Worm (Caenorhabditis elegans) whole organism, L3 larva: ENCODE results near the gene pmp-4.

Experiments used
- ZK546.5 ChIP-seq: sonication (generic microtip); optimal IDR thresholded peaks from 2 replicates; lab custom pipeline; 2017; ENCODE audit warnings: missing biosample characterization, missing genetic modification characterization
- aly-2 ChIP-seq: fragments of 150-350 bp; optimal IDR thresholded peaks from 2 replicates; lab custom pipeline; 2014; ENCODE audit warnings: missing biosample characterization, missing genetic modification characterization
- ceh-16 ChIP-seq: sonication (generic microtip); optimal IDR thresholded peaks from 2 replicates; lab custom pipeline; 2017; ENCODE audit warnings: missing biosample characterization, missing genetic modification characterization
- ceh-28 ChIP-seq: fragments of 150-350 bp; optimal IDR thresholded peaks from 2 replicates; lab custom pipeline; 2014; ENCODE audit warnings: missing biosample characterization, missing genetic modification reagents, missing genetic modification characterization
- ceh-9 ChIP-seq: sonication (generic microtip); optimal IDR thresholded peaks from 2 replicates; lab custom pipeline; 2018; ENCODE audit warnings: missing biosample characterization, missing genetic modification characterization
- daf-12 ChIP-seq: fragments of 150-350 bp; optimal IDR thresholded peaks from 2 replicates; lab custom pipeline; 2014; ENCODE audit warnings: missing biosample characterization, missing genetic modification reagents, missing genetic modification characterization
- egl-27 ChIP-seq: sonication (generic microtip); optimal IDR thresholded peaks from 4 replicates; lab custom pipeline; 2017; ENCODE audit warnings: missing biosample characterization, missing genetic modification reagents, missing genetic modification characterization
- egl-5 ChIP-seq: fragments of 150-350 bp; optimal IDR thresholded peaks from 2 replicates; lab custom pipeline; 2017; ENCODE audit warnings: missing biosample characterization, missing genetic modification reagents, missing genetic modification characterization, inconsistent platforms
- elt-2 ChIP-seq: sonication (generic microtip); optimal IDR thresholded peaks from 2 replicates; lab custom pipeline; 2016; ENCODE audit warnings: missing genetic modification reagents, mild to moderate bottlenecking, missing genetic modification characterization, missing compliant biosample characterization
- eor-1 ChIP-seq, 2 experiments: fragments of 150-350 bp; optimal IDR thresholded peaks; 2 replicates each; lab custom pipeline; 2014 to 2018; ENCODE audit warnings: missing biosample characterization in 2 of 2, missing genetic modification characterization in 2 of 2
- fkh-10 ChIP-seq: sonication (generic microtip); optimal IDR thresholded peaks from 2 replicates; lab custom pipeline; 2017; ENCODE audit warnings: missing biosample characterization, missing genetic modification reagents, missing genetic modification characterization
- fkh-2 ChIP-seq: fragments of 150-350 bp; optimal IDR thresholded peaks from 2 replicates; lab custom pipeline; 2014; ENCODE audit warnings: missing biosample characterization, missing genetic modification reagents, missing genetic modification characterization
- fos-1 ChIP-seq: fragments of 150-350 bp; optimal IDR thresholded peaks from 2 replicates; lab custom pipeline; 2014; ENCODE audit warnings: missing biosample characterization, missing genetic modification characterization
- hmg-11 ChIP-seq: sonication (generic microtip); optimal IDR thresholded peaks from 2 replicates; lab custom pipeline; 2016; ENCODE audit warnings: missing genetic modification characterization, missing compliant biosample characterization
- jun-1 ChIP-seq: fragments of 150-350 bp; optimal IDR thresholded peaks from 2 replicates; lab custom pipeline; 2014; ENCODE audit warnings: missing biosample characterization, missing genetic modification reagents, missing genetic modification characterization
- lin-39 ChIP-seq: fragments of 150-350 bp; optimal IDR thresholded peaks from 2 replicates; lab custom pipeline; 2018; ENCODE audit warnings: missing biosample characterization, missing genetic modification reagents, missing genetic modification characterization
- lsy-12 ChIP-seq: sonication (generic microtip); optimal IDR thresholded peaks from 2 replicates; lab custom pipeline; 2016; ENCODE audit warnings: mild to moderate bottlenecking, missing genetic modification characterization, missing compliant biosample characterization
- mml-1 ChIP-seq: fragments of 150-350 bp; sonication (generic microtip); optimal IDR thresholded peaks from 3 replicates; lab custom pipeline; 2014; ENCODE audit warnings: missing biosample characterization, missing genetic modification characterization
- nfya-1 ChIP-seq: sonication (generic microtip); optimal IDR thresholded peaks from 2 replicates; lab custom pipeline; 2017; ENCODE audit warnings: missing genetic modification characterization, mild to moderate bottlenecking, missing compliant biosample characterization, antibody characterized with exemption, moderate library complexity; ENCODE audit not compliant: insufficient read depth
- nhr-12 ChIP-seq: fragments of 150-350 bp; optimal IDR thresholded peaks from 2 replicates; lab custom pipeline; 2014; ENCODE audit warnings: missing biosample characterization, missing genetic modification characterization
- nhr-23 ChIP-seq: fragments of 150-350 bp; optimal IDR thresholded peaks from 2 replicates; lab custom pipeline; 2014; ENCODE audit warnings: missing biosample characterization, missing genetic modification reagents, missing genetic modification characterization
- nhr-25 ChIP-seq: sonication (generic microtip); optimal IDR thresholded peaks from 2 replicates; lab custom pipeline; 2017; ENCODE audit warnings: missing biosample characterization, missing genetic modification characterization
- nhr-28 ChIP-seq: fragments of 150-350 bp; optimal IDR thresholded peaks from 2 replicates; lab custom pipeline; 2014; ENCODE audit warnings: missing biosample characterization, missing genetic modification characterization
- nhr-67 ChIP-seq: fragments of 150-350 bp; optimal IDR thresholded peaks from 2 replicates; lab custom pipeline; 2014; ENCODE audit warnings: missing biosample characterization, missing genetic modification characterization
- nhr-76 ChIP-seq: fragments of 150-350 bp; sonication (generic microtip); optimal IDR thresholded peaks from 5 replicates; lab custom pipeline; 2014; ENCODE audit warnings: missing biosample characterization, missing genetic modification characterization
- nhr-77 ChIP-seq: fragments of 150-350 bp; optimal IDR thresholded peaks from 2 replicates; lab custom pipeline; 2014; ENCODE audit warnings: missing biosample characterization, missing genetic modification characterization
- pha-4 ChIP-seq: fragments of 150-350 bp; optimal IDR thresholded peaks from 2 replicates; lab custom pipeline; 2014; ENCODE audit warnings: missing biosample characterization, missing genetic modification reagents, missing genetic modification characterization
- pqm-1 ChIP-seq: fragments of 150-350 bp; optimal IDR thresholded peaks from 2 replicates; lab custom pipeline; 2017; ENCODE audit warnings: missing biosample characterization, missing genetic modification characterization, inconsistent platforms
- sea-2 ChIP-seq: fragments of 150-350 bp; sonication (generic microtip); optimal IDR thresholded peaks from 4 replicates; lab custom pipeline; 2014; ENCODE audit warnings: missing biosample characterization, missing genetic modification reagents, missing genetic modification characterization
- skn-1 ChIP-seq: fragments of 150-350 bp; optimal IDR thresholded peaks from 2 replicates; lab custom pipeline; 2014; ENCODE audit warnings: missing biosample characterization, missing genetic modification characterization
- snpc-4 ChIP-seq: fragments of 150-350 bp; optimal IDR thresholded peaks from 2 replicates; lab custom pipeline; 2014; ENCODE audit warnings: missing biosample characterization, missing genetic modification characterization
- tbx-2 ChIP-seq: sonication (generic microtip); optimal IDR thresholded peaks from 2 replicates; lab custom pipeline; 2016; ENCODE audit warnings: mild to moderate bottlenecking, missing genetic modification characterization, missing compliant biosample characterization
- unc-39 ChIP-seq: sonication (generic microtip); optimal IDR thresholded peaks from 4 replicates; lab custom pipeline; 2017; ENCODE audit warnings: missing biosample characterization, missing genetic modification characterization
- unc-62 ChIP-seq: fragments of 150-350 bp; sonication (generic microtip); optimal IDR thresholded peaks from 4 replicates; lab custom pipeline; 2014; ENCODE audit warnings: missing biosample characterization, missing genetic modification reagents, missing genetic modification characterization
- zag-1 ChIP-seq: fragments of 150-350 bp; optimal IDR thresholded peaks from 2 replicates; lab custom pipeline; 2014; ENCODE audit warnings: missing biosample characterization, missing genetic modification characterization
- ztf-11 ChIP-seq: fragments of 150-350 bp; optimal IDR thresholded peaks from 2 replicates; lab custom pipeline; 2014; ENCODE audit warnings: missing biosample characterization, missing genetic modification characterization
- ztf-4 ChIP-seq: fragments of 150-350 bp; optimal IDR thresholded peaks from 2 replicates; lab custom pipeline; 2014; ENCODE audit warnings: missing biosample characterization, missing genetic modification characterization

The pmp-4 gene

DNA sequence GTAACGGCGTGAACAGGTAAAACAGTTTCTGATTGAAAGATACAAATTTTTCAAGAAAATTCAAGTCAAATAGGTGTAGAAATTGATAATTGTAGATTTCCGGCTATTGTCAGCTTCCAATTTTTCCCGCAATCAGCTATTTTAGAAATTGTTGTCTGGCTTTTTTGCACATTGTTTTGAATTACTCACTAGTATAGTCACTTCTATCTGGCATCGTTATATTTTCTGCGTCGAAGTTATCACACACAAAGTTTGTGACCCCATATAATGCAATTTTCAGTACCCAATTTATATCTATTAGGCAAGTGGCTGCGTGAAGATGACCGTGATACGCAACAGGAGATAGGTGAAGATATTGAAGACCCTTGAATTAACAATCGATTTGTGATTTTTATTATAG is 29.8 kb upstream of the pmp-4 start:
- no peak for TF ChIP-seq aly-2 (tag; lab: Kevin White, UChicago)

DNA sequence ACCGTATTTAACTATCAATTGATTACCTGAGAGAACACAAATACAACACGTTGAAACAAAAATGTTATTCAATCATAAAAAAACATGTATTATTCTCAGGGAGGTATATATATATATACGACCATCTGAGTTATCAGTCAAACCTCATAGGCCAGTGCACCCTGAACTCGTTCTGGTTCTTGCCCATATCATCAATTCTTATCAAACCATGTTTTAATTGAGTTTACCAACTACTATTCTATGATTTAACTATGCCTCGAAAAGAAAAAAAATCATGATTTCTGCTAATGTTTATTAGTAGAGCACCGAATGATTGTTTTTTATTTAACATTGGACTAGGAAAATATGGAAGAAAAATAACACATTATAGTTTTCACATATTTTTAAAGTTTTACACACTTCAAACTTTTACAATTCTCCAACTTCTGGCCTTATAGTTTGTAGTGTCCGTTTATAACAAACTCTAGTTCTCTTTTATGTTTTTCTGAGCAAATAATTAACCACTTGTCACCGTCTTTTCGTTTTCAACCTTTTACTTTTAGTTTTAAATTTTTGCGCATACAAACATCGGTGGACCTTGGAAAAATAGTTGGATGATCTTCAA is 26.9 kb upstream of the pmp-4 start:
- TF ChIP-seq snpc-4 (tag; lab: Kevin White, UChicago) (no peak), pha-4 (tag; lab: Kevin White, UChicago) (peak; percentile 5), skn-1 (tag; lab: Kevin White, UChicago) (no peak), fos-1 (tag; lab: Kevin White, UChicago) (no peak), nhr-77 (tag; lab: Kevin White, UChicago) (no peak), elt-2 (tag; lab: Kevin White, UChicago) (peak; percentile 55), lsy-12 (tag; lab: Kevin White, UChicago) (no peak), egl-5 (tag; lab: Kevin White, UChicago) (no peak), lin-39 (no peak), ztf-11 (tag; lab: Kevin White, UChicago) (no peak), fkh-10 (GFP tag; lab: Kevin White, UChicago) (no peak), sea-2 (GFP tag; lab: Kevin White, UChicago) (no peak), nhr-67 (tag; lab: Kevin White, UChicago) (no peak), pqm-1 (tag; lab: Kevin White, UChicago) (peak; percentile 41), nhr-76 (tag; lab: Kevin White, UChicago) (no peak), ceh-9 (tag; lab: Kevin White, UChicago) (no peak), tbx-2 (tag; lab: Kevin White, UChicago) (no peak), aly-2 (tag; lab: Kevin White, UChicago) (no peak), egl-27 (tag; lab: Kevin White, UChicago) (no peak), zag-1 (tag; lab: Kevin White, UChicago) (no peak), eor-1 (tag; optimal IDR thresholded peaks at IDR 0.05; lab: Kevin White, UChicago) (no peak)
- TF ChIP-seq, all 47 proteins: peak for 3

DNA sequence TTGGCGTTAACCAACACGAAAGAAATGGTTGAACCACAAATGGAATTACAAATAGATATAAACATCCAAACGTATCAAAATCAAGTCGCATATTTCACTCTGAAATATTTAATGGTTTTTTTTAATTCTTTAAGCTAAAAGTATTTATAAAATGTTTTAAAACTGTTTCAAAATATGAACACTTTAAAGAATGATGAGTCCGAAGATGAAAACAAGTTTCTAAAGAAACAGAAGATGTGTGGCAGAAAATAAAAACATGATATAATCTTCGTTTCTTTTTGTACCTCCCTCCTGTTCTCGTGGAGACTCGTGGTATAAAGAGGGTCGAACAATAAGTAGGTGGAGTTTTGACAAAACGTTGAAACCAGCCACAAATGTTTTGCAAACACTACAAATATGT is 25.9 kb upstream of the pmp-4 start, which contains the start of gene lact-6:
TSS of gene lact-6 (minus strand) at position 101 of the 400 bp plus-strand sequence.
- TF ChIP-seq ZK546.5 (tag; lab: Kevin White, UChicago): no peak
- TF ChIP-seq skn-1 (tag; lab: Kevin White, UChicago): no peak
- no peak for TF ChIP-seq nhr-28 (tag; lab: Kevin White, UChicago)
- no peak for TF ChIP-seq daf-12 (tag; lab: Kevin White, UChicago)
- TF ChIP-seq zag-1 (tag; lab: Kevin White, UChicago): no peak
- TF ChIP-seq nfya-1 (tag; lab: Kevin White, UChicago): no peak
- TF ChIP-seq tbx-2 (tag; lab: Kevin White, UChicago): no peak
- TF ChIP-seq hmg-11 (tag; lab: Kevin White, UChicago): no peak
- no peak for TF ChIP-seq mml-1 (tag; lab: Kevin White, UChicago)
- no peak for TF ChIP-seq fkh-2 (tag; lab: Kevin White, UChicago)
- TF ChIP-seq eor-1 (tag; optimal IDR thresholded peaks at IDR 0.05; lab: Kevin White, UChicago): no peak
- TF ChIP-seq sea-2 (GFP tag; lab: Kevin White, UChicago): no peak
- TF ChIP-seq nhr-12: no peak
- no peak for TF ChIP-seq unc-62 (GFP tag; lab: Kevin White, UChicago)
- TF ChIP-seq nhr-67 (tag; lab: Kevin White, UChicago): no peak
- no peak for TF ChIP-seq pha-4 (tag; lab: Kevin White, UChicago)
- no peak for TF ChIP-seq fkh-10 (GFP tag; lab: Kevin White, UChicago)
- no peak for TF ChIP-seq egl-27 (tag; lab: Kevin White, UChicago)
- TF ChIP-seq ceh-28 (tag; lab: Kevin White, UChicago): no peak
- no peak for TF ChIP-seq lsy-12 (tag; lab: Kevin White, UChicago)

DNA sequence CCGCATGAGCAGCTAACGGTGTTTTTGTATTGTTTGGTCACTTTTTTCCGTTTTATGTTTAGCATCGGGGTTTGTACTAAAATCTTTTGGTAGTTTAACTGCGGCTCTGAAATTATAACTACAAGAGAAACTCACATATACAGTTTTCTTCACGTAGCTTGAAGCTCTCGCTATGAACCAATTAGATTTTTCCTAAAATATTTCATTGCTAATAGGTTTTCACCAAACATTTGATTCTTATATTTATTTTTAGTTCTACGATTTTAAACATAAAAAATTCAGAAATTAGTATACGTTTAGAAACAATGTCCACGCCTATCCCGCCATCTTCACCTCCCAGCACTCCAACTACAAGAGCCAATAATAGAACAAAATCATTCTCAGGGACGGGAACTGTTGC is 22.0 kb upstream of the pmp-4 start, which contains the start of gene C06A12.3:
TSS of gene C06A12.3 (plus strand) at position 301 of the 400 bp plus-strand sequence.
- TF ChIP-seq ztf-4 (tag; lab: Kevin White, UChicago) (no peak), ceh-16 (no peak), daf-12 (tag; lab: Kevin White, UChicago) (no peak), eor-1 (tag; optimal IDR thresholded peaks at IDR 0.05; lab: Kevin White, UChicago) (no peak), lsy-12 (tag; lab: Kevin White, UChicago) (no peak), nhr-25 (tag; lab: Kevin White, UChicago) (no peak), hmg-11 (tag; lab: Kevin White, UChicago) (no peak), fos-1 (tag; lab: Kevin White, UChicago) (no peak), zag-1 (tag; lab: Kevin White, UChicago) (no peak), nhr-76 (tag; lab: Kevin White, UChicago) (no peak), nhr-23 (no peak), unc-39 (tag; lab: Kevin White, UChicago) (no peak), jun-1 (tag; lab: Kevin White, UChicago) (no peak), pha-4 (tag; lab: Kevin White, UChicago) (no peak)
- TF ChIP-seq, all 47 proteins: peak for 0
